Fruit fly (Drosophila melanogaster): ENCODE data around the gene Ac3.

DNA sequence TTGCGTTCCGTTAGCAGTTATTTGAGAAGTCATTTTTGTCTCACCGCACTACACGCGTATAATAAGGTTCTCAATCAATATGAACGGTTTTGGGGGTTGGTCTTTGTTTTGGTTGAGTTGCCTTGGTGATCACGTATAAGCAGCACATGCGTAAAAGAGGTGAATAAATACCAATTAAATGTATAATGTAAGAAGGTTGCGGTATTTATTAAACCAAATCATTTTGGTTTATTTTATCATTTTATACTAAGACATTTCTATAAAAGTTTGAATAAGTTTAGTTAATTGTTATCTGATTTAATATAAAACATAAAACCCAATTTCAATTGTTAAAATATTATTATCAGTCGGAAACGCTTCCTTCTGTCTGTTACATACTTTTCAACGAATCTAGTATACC, 43.1 kb upstream of the Ac3 start, which contains the start of gene nompB:
- TF ChIP-seq Met (GFP tag; optimal IDR thresholded peaks at IDR 0.05) = no peak
- TF ChIP-seq spab (GFP tag; optimal IDR thresholded peaks at IDR 0.05) = no peak
- no peak for TF ChIP-seq Gug (GFP tag; IDR thresholded peaks at IDR 0.05)
- TF ChIP-seq CG16779 (tag; optimal IDR thresholded peaks at IDR 0.05) = no peak
- TF ChIP-seq Sox102F (GFP tag; optimal IDR thresholded peaks at IDR 0.05) = no peak
- TF ChIP-seq Sox14 (GFP tag; optimal IDR thresholded peaks at IDR 0.05) = no peak
- TF ChIP-seq CG6163 (GFP tag; IDR thresholded peaks at IDR 0.05) = no peak
- no peak for TF ChIP-seq salr (GFP tag; optimal IDR thresholded peaks at IDR 0.05)
- no peak for TF ChIP-seq Hr39 (GFP tag; optimal IDR thresholded peaks at IDR 0.05)
- no peak for TF ChIP-seq Eip78C (GFP tag)
- no peak for TF ChIP-seq topi (GFP tag; optimal IDR thresholded peaks at IDR 0.05)
- TF ChIP-seq CG9139 (GFP tag; optimal IDR thresholded peaks at IDR 0.05) = no peak
- no peak for TF ChIP-seq net (GFP tag; optimal IDR thresholded peaks at IDR 0.05)
- no peak for TF ChIP-seq Lpt (GFP tag; optimal IDR thresholded peaks at IDR 0.05)
